Worm (Caenorhabditis elegans) whole organism, L1 larva: Measurements from ENCODE around the gene pifk-1.

Source experiments
- C04F5.9 ChIP-seq: sonication (generic microtip); optimal IDR thresholded peaks from 2 replicates; lab custom pipeline; 2016; ENCODE audit warnings: missing genetic modification characterization, missing compliant biosample characterization
- F16B12.6 ChIP-seq: fragments of 150-350 bp; optimal IDR thresholded peaks from 2 replicates; lab custom pipeline; 2014; ENCODE audit warnings: missing biosample characterization, missing genetic modification characterization
- aha-1 ChIP-seq: fragments of 150-350 bp; optimal IDR thresholded peaks from 2 replicates; lab custom pipeline; 2014; ENCODE audit warnings: missing biosample characterization, missing genetic modification characterization
- alr-1 ChIP-seq: fragments of 200-800 bp; sonication (Bioruptor generic); optimal IDR thresholded peaks from 2 replicates; lab custom pipeline; 2018; ENCODE audit warnings: borderline replicate concordance, mild to moderate bottlenecking, missing genetic modification characterization, missing compliant biosample characterization
- ceh-82 ChIP-seq, 3 experiments: fragments of 150-350 bp in 1 of 3; sonication (generic microtip) in 2 of 3; optimal IDR thresholded peaks; 2 replicates each; lab custom pipeline; 2014 to 2017; ENCODE audit warnings: missing biosample characterization in 3 of 3, missing genetic modification characterization in 3 of 3
- ceh-88 ChIP-seq: fragments of 200-800 bp; sonication (Bioruptor generic); IDR thresholded peaks from 2 replicates; pipeline ENCODE4 v1.3.6; 2022; ENCODE audit warnings: missing genetic modification characterization, missing compliant biosample characterization
- dsc-1 ChIP-seq: sonication (generic microtip); optimal IDR thresholded peaks from 2 replicates; lab custom pipeline; 2016; ENCODE audit warnings: mild to moderate bottlenecking, missing genetic modification characterization, missing compliant biosample characterization
- efl-1 ChIP-seq, 4 experiments: fragments of 150-350 bp; optimal IDR thresholded peaks in 3 of 4; peaks in 1 of 4; 1 replicate in 1 of 4; 2 replicates in 3 of 4; lab custom pipeline; 2014; ENCODE audit warnings: missing biosample characterization in 2 of 4, missing genetic modification characterization in 2 of 4, missing genetic modification reagents in 2 of 4
- egl-13 ChIP-seq: sonication (generic microtip); optimal IDR thresholded peaks from 2 replicates; lab custom pipeline; 2016; ENCODE audit warnings: missing genotype, missing genetic modification reagents, missing genetic modification characterization, missing compliant biosample characterization
- egl-27 ChIP-seq, 2 experiments: fragments of 150-350 bp in 1 of 2; sonication (generic microtip); optimal IDR thresholded peaks; 3 replicates each; lab custom pipeline; 2017 to 2018; ENCODE audit warnings: missing biosample characterization in 2 of 2, missing genetic modification characterization in 2 of 2, missing genetic modification reagents in 2 of 2
- elt-2 ChIP-seq: sonication (generic microtip); optimal IDR thresholded peaks from 2 replicates; lab custom pipeline; 2016; ENCODE audit warnings: missing genetic modification characterization, mild to moderate bottlenecking, inconsistent platforms, missing compliant biosample characterization, missing genetic modification reagents
- ets-5 ChIP-seq: fragments of 200-800 bp; sonication (Bioruptor generic); IDR thresholded peaks from 2 replicates; pipeline ENCODE4 v1.3.6; 2022; ENCODE audit warnings: missing genetic modification characterization, missing compliant biosample characterization
- fkh-10 ChIP-seq: sonication (generic microtip); optimal IDR thresholded peaks from 2 replicates; lab custom pipeline; 2017; ENCODE audit warnings: missing biosample characterization, missing genetic modification reagents, missing genetic modification characterization
- fkh-8 ChIP-seq: sonication (generic microtip); optimal IDR thresholded peaks from 2 replicates; lab custom pipeline; 2016; ENCODE audit warnings: mild to moderate bottlenecking, missing genetic modification characterization, missing compliant biosample characterization
- fos-1 ChIP-seq: fragments of 150-350 bp; optimal IDR thresholded peaks from 2 replicates; lab custom pipeline; 2014; ENCODE audit warnings: missing biosample characterization, missing genetic modification characterization
- hlh-17 ChIP-seq: fragments of 200-800 bp; sonication (Bioruptor generic); optimal IDR thresholded peaks from 2 replicates; lab custom pipeline; 2018; ENCODE audit warnings: missing genetic modification characterization, mild to moderate bottlenecking, missing compliant biosample characterization, moderate library complexity, borderline replicate concordance
- hlh-4 ChIP-seq: sonication (generic microtip); optimal IDR thresholded peaks from 2 replicates; lab custom pipeline; 2016; ENCODE audit warnings: mild to moderate bottlenecking, missing genetic modification characterization, missing compliant biosample characterization
- isw-1 ChIP-seq: fragments of 200-800 bp; sonication (Bioruptor generic); IDR thresholded peaks from 2 replicates; pipeline ENCODE4 v1.3.6; 2022; ENCODE audit warnings: missing genetic modification characterization, missing compliant biosample characterization
- jun-1 ChIP-seq: fragments of 150-350 bp; optimal IDR thresholded peaks from 2 replicates; lab custom pipeline; 2014; ENCODE audit warnings: missing biosample characterization, missing genetic modification reagents, missing genetic modification characterization
- lin-13 ChIP-seq: fragments of 150-350 bp; optimal IDR thresholded peaks from 2 replicates; lab custom pipeline; 2014; ENCODE audit warnings: missing biosample characterization, missing genetic modification reagents, missing genetic modification characterization
- lin-14 ChIP-seq: fragments of 200-800 bp; sonication (Bioruptor generic); optimal IDR thresholded peaks from 2 replicates; lab custom pipeline; 2018; ENCODE audit warnings: mild to moderate bottlenecking, missing genetic modification characterization, moderate library complexity, missing compliant biosample characterization
- lin-35 ChIP-seq, 2 experiments: fragments of 150-350 bp; optimal IDR thresholded peaks; 2 replicates each; lab custom pipeline; 2014; ENCODE audit warnings: missing biosample characterization in 2 of 2, missing genetic modification characterization in 2 of 2, missing genetic modification reagents in 2 of 2
- lin-39 ChIP-seq: fragments of 150-350 bp; optimal IDR thresholded peaks from 2 replicates; lab custom pipeline; 2014; ENCODE audit warnings: missing biosample characterization, missing genetic modification reagents, missing genetic modification characterization
- lir-3 ChIP-seq: sonication (generic microtip); optimal IDR thresholded peaks from 2 replicates; lab custom pipeline; 2016; ENCODE audit warnings: mild to moderate bottlenecking, missing genetic modification characterization, moderate library complexity, missing compliant biosample characterization; ENCODE audit not compliant: poor library complexity
- lsy-2 ChIP-seq, 2 experiments: fragments of 150-350 bp; optimal IDR thresholded peaks; 2 replicates each; lab custom pipeline; 2014; ENCODE audit warnings: missing biosample characterization in 2 of 2, missing genetic modification characterization in 2 of 2
- mab-9 ChIP-seq: fragments of 200-800 bp; sonication (Bioruptor generic); IDR thresholded peaks from 2 replicates; pipeline ENCODE4 v1.3.6; 2022; ENCODE audit warnings: missing genetic modification reagents, missing genetic modification characterization, missing compliant biosample characterization
- mep-1 ChIP-seq: fragments of 150-350 bp; optimal IDR thresholded peaks from 2 replicates; lab custom pipeline; 2014; ENCODE audit warnings: missing biosample characterization, missing genetic modification characterization
- nhr-11 ChIP-seq: fragments of 150-350 bp; optimal IDR thresholded peaks from 2 replicates; lab custom pipeline; 2014; ENCODE audit warnings: missing biosample characterization, missing genetic modification characterization
- nhr-12 ChIP-seq: sonication (generic microtip); optimal IDR thresholded peaks from 2 replicates; lab custom pipeline; 2017; ENCODE audit warnings: missing biosample characterization, missing genetic modification characterization
- nhr-20 ChIP-seq: sonication (generic microtip); optimal IDR thresholded peaks from 2 replicates; lab custom pipeline; 2016; ENCODE audit warnings: mild to moderate bottlenecking, missing genetic modification characterization, missing compliant biosample characterization
- nhr-237 ChIP-seq: fragments of 150-350 bp; optimal IDR thresholded peaks from 2 replicates; lab custom pipeline; 2014; ENCODE audit warnings: missing biosample characterization, missing genetic modification characterization
- nhr-47 ChIP-seq: sonication (generic microtip); optimal IDR thresholded peaks from 2 replicates; lab custom pipeline; 2016; ENCODE audit warnings: mild to moderate bottlenecking, missing genetic modification characterization, moderate library complexity, missing compliant biosample characterization
- nhr-71 ChIP-seq: sonication (generic microtip); optimal IDR thresholded peaks from 2 replicates; lab custom pipeline; 2016; ENCODE audit warnings: mild to moderate bottlenecking, missing genetic modification characterization, moderate library complexity, missing compliant biosample characterization
- nhr-84 ChIP-seq: sonication (generic microtip); optimal IDR thresholded peaks from 2 replicates; lab custom pipeline; 2017; ENCODE audit warnings: missing biosample characterization, missing genetic modification characterization
- nhr-85 ChIP-seq: sonication (generic microtip); peaks from one replicate; lab custom pipeline; 2016; ENCODE audit warnings: missing genetic modification characterization, inconsistent platforms, missing compliant biosample characterization
- pag-3 ChIP-seq: sonication (generic microtip); optimal IDR thresholded peaks from 2 replicates; lab custom pipeline; 2017; ENCODE audit warnings: missing genetic modification characterization, mild to moderate bottlenecking, missing compliant biosample characterization, antibody characterized with exemption, borderline replicate concordance; ENCODE audit not compliant: insufficient read depth
- pax-3 ChIP-seq: fragments of 200-800 bp; sonication (Bioruptor generic); optimal IDR thresholded peaks from 2 replicates; lab custom pipeline; 2018; ENCODE audit warnings: mild to moderate bottlenecking, missing genetic modification characterization, moderate library complexity, missing compliant biosample characterization
- rnt-1 ChIP-seq: sonication (generic microtip); optimal IDR thresholded peaks from 2 replicates; lab custom pipeline; 2016; ENCODE audit warnings: mild to moderate bottlenecking, missing genetic modification characterization, moderate library complexity, missing compliant biosample characterization
- skn-1 ChIP-seq: fragments of 150-350 bp; optimal IDR thresholded peaks from 2 replicates; lab custom pipeline; 2014; ENCODE audit warnings: missing biosample characterization, missing genetic modification characterization
- snu-23 ChIP-seq: sonication (generic microtip); optimal IDR thresholded peaks from 2 replicates; lab custom pipeline; 2016; ENCODE audit warnings: missing genetic modification characterization, missing compliant biosample characterization
- sup-37 ChIP-seq: fragments of 200-800 bp; sonication (Bioruptor generic); optimal IDR thresholded peaks from 2 replicates; lab custom pipeline; 2018; ENCODE audit warnings: mild to moderate bottlenecking, missing genetic modification characterization, missing compliant biosample characterization
- swsn-7 ChIP-seq: sonication (generic microtip); optimal IDR thresholded peaks from 2 replicates; lab custom pipeline; 2016; ENCODE audit warnings: missing genetic modification characterization, missing compliant biosample characterization
- tbx-2 ChIP-seq: sonication (generic microtip); optimal IDR thresholded peaks from 2 replicates; lab custom pipeline; 2016; ENCODE audit warnings: missing genetic modification characterization, missing compliant biosample characterization
- unc-30 ChIP-seq: sonication (generic microtip); optimal IDR thresholded peaks from 2 replicates; lab custom pipeline; 2017; ENCODE audit warnings: missing biosample characterization, missing genetic modification characterization
- unc-86 ChIP-seq: sonication (generic microtip); optimal IDR thresholded peaks from 2 replicates; lab custom pipeline; 2016; ENCODE audit warnings: missing genetic modification characterization, missing compliant biosample characterization
- unc-98 ChIP-seq: fragments of 200-800 bp; sonication (Bioruptor generic); IDR thresholded peaks from 2 replicates; pipeline ENCODE4 v1.3.6; 2022; ENCODE audit warnings: missing genetic modification characterization, missing compliant biosample characterization
- vab-15 ChIP-seq: sonication (generic microtip); optimal IDR thresholded peaks from 2 replicates; lab custom pipeline; 2017; ENCODE audit warnings: missing genotype, mild to moderate bottlenecking, missing genetic modification characterization, missing compliant biosample characterization
- zag-1 ChIP-seq: fragments of 150-350 bp; optimal IDR thresholded peaks from 2 replicates; lab custom pipeline; 2014; ENCODE audit warnings: missing biosample characterization, missing genetic modification characterization
- ztf-11 ChIP-seq, 2 experiments: sonication (generic microtip); optimal IDR thresholded peaks; 2 replicates each; lab custom pipeline; 2016 to 2017; ENCODE audit warnings: missing genetic modification characterization in 2 of 2, missing biosample characterization in 1 of 2, missing compliant biosample characterization in 1 of 2

Gene pifk-1

DNA sequence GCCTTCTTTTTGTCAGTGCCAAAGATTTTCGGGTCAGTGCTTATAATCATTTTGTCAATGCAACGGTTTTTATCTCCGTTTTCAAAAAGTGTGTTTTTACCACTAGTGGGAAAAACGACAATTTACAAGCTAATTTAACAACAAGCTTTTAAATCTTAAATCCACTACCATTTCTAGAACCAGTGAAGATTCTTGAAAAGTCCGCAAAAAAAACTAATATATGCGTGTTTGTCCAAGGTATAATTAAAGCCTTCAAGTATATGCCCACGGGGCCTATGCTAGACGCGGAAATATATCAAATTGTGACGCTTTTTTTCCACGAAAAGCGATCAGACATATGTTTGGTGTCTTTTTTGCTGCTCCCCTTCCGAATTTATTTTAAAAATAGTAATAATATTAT lies 11.7 kb downstream of the pifk-1 start:
- no peak for TF ChIP-seq nhr-237
- TF ChIP-seq nhr-47 (tag; lab: Kevin White, UChicago) = peak; percentile 21
- TF ChIP-seq nhr-71 = peak; percentile 31
- TF ChIP-seq jun-1 (tag; lab: Kevin White, UChicago) = no peak
- TF ChIP-seq fkh-8 = peak; percentile 65
- TF ChIP-seq C04F5.9 = no peak
- no peak for TF ChIP-seq nhr-20 (tag; lab: Kevin White, UChicago)
- no peak for TF ChIP-seq alr-1 (tag; lab: Kevin White, UChicago)
- TF ChIP-seq swsn-7 (tag; lab: Kevin White, UChicago) = no peak
- TF ChIP-seq lin-14 (GFP tag; lab: Kevin White, UChicago) = peak; percentile 43
- no peak for TF ChIP-seq isw-1
- TF ChIP-seq nhr-85 (tag; lab: Kevin White, UChicago) = peak; percentile 18
- peak; percentile 1 for TF ChIP-seq pax-3 (tag; lab: Kevin White, UChicago)

- peak in 1 of 2 experiments; percentile 2 for TF ChIP-seq lin-35 (GFP tag; optimal IDR thresholded peaks at IDR 0.05; lab: Kevin White, UChicago)
- no peak for TF ChIP-seq zag-1 (tag; lab: Kevin White, UChicago)
- TF ChIP-seq lin-13 (GFP tag; lab: Kevin White, UChicago) = no peak
- no peak for TF ChIP-seq nhr-12 (tag; lab: Kevin White, UChicago)
- TF ChIP-seq fos-1 (tag; lab: Kevin White, UChicago) = no peak
- TF ChIP-seq pax-3 (tag; lab: Kevin White, UChicago) = peak; percentile 27
- TF ChIP-seq mep-1 (tag; lab: Kevin White, UChicago) = no peak
- TF ChIP-seq elt-2 (tag; lab: Kevin White, UChicago) = no peak
- peak in 1 of 2 experiments; percentile 24 for TF ChIP-seq lsy-2 (tag; optimal IDR thresholded peaks at IDR 0.05; lab: Kevin White, UChicago)
- peak; percentile 6 for TF ChIP-seq fkh-10 (GFP tag; lab: Kevin White, UChicago)
- no peak for TF ChIP-seq mab-9 (GFP tag; lab: Robert Waterston, UW)
- TF ChIP-seq nhr-84 (tag; lab: Kevin White, UChicago) = no peak
- TF ChIP-seq efl-1 (optimal IDR thresholded peaks at IDR 0.05; lab: Kevin White, UChicago) = no peak
- TF ChIP-seq efl-1 (GFP tag; optimal IDR thresholded peaks at IDR 0.05 in 1 of 2; lab: Kevin White, UChicago) = peak in 1 of 2 experiments; percentile 43
- no peak for TF ChIP-seq nhr-85 (tag; lab: Kevin White, UChicago)
- TF ChIP-seq isw-1 = 0 out of 2 replicates have a peak, but pooled peaks have one; percentile 14
- peak; percentile 45 for TF ChIP-seq swsn-7 (tag; lab: Kevin White, UChicago)
- TF ChIP-seq unc-98 = no peak
- TF ChIP-seq egl-27 (tag; optimal IDR thresholded peaks at IDR 0.05; lab: Kevin White, UChicago) = no peak
- TF ChIP-seq nhr-47 (tag; lab: Kevin White, UChicago) = peak; percentile 64
- TF ChIP-seq skn-1 (tag; lab: Kevin White, UChicago) = peak; percentile 9
- TF ChIP-seq nhr-11 (tag; lab: Kevin White, UChicago) = no peak
- no peak for TF ChIP-seq hlh-17 (GFP tag; lab: Kevin White, UChicago)
- peak; percentile 34 for TF ChIP-seq snu-23
- no peak for TF ChIP-seq F16B12.6 (tag; lab: Kevin White, UChicago)
- TF ChIP-seq nhr-237 = no peak
- TF ChIP-seq sup-37 (GFP tag; lab: Kevin White, UChicago) = no peak
- TF ChIP-seq lir-3 (tag; lab: Kevin White, UChicago) = no peak
- no peak for TF ChIP-seq lin-39
- TF ChIP-seq egl-13 (tag; lab: Kevin White, UChicago) = peak; percentile 76
- TF ChIP-seq ztf-11 (tag; optimal IDR thresholded peaks at IDR 0.05; lab: Kevin White, UChicago) = no peak
- TF ChIP-seq unc-30 (tag; lab: Kevin White, UChicago) = no peak
- peak; percentile 43 for TF ChIP-seq dsc-1 (tag; lab: Kevin White, UChicago)
- TF ChIP-seq unc-86 (tag; lab: Kevin White, UChicago) = peak; percentile 58
- peak; percentile 79 for TF ChIP-seq lin-14 (GFP tag; lab: Kevin White, UChicago)
- no peak for TF ChIP-seq vab-15
- no peak for TF ChIP-seq tbx-2 (tag; lab: Kevin White, UChicago)
- no peak for TF ChIP-seq rnt-1
- TF ChIP-seq pag-3 (tag; lab: Kevin White, UChicago) = no peak
- no peak for TF ChIP-seq aha-1 (tag; lab: Kevin White, UChicago)
- TF ChIP-seq hlh-4 = no peak
- no peak for TF ChIP-seq ets-5 (GFP tag; lab: Robert Waterston, UW)
- no peak for TF ChIP-seq jun-1 (tag; lab: Kevin White, UChicago)
- peak in 1 of 3 experiments; percentile 28 for TF ChIP-seq ceh-82 (tag; optimal IDR thresholded peaks at IDR 0.05; lab: Kevin White, UChicago)
- no peak for TF ChIP-seq ceh-88 (GFP tag; lab: Robert Waterston, UW)
Observed at ce11 chrX:910337-910736, 14.0 kb downstream of the pifk-1 start.
